Fruit fly (Drosophila melanogaster): ENCODE results near the gene CG6813.

Gene CG6813

DNA sequence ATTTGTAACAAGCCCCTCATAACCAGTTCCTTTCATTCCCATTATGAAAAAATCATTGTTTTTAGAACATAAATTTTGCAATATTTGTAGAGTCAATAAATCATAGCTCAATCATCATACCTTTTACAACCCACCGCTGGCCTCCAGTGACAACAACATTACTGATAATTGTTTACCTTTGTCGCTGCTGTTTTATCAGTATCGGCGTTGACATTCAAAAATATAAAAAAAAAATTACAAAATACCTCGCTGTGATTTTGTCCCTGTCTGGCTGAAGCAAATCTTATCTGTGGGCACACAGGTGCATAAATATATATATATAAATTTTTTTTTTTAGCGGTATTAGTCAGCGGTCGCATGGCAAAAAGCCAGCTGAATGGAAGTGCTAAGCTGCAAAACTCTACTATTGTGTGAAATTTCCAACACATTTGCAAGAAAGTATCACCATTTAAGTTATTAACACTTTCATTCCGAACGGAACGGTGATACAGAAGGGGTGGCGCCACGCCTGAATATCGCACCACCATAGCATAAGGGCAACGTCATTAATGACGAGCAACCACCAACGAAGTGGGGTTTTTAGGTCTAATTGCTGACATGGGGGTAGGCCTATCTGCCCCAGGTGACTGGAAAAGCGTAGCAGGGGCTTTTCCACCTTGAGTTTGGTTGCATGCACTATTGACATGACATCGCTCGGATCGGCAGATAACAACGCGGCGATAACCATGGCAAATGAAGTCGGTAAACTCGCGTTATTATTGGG is 39.7 kb upstream of the CG6813 start:
- TF ChIP-seq Fer1 (GFP tag; optimal IDR thresholded peaks at IDR 0.05) (peak; percentile 39), sens (GFP tag) (peak; percentile 65), pros (GFP tag; optimal IDR thresholded peaks at IDR 0.05) (peak; percentile 39), Hr78 (GFP tag; optimal IDR thresholded peaks at IDR 0.05) (peak in 1 of 2 experiments; percentile 63), CG16815 (GFP tag; optimal IDR thresholded peaks at IDR 0.05) (no peak), lbe (GFP tag; optimal IDR thresholded peaks at IDR 0.05) (peak; percentile 45), mirr (GFP tag; optimal IDR thresholded peaks at IDR 0.05) (peak; percentile 82), CG12391 (tag; optimal IDR thresholded peaks at IDR 0.05) (peak; percentile 3), Hand (GFP tag; optimal IDR thresholded peaks at IDR 0.05) (no peak), CG13775 (GFP tag; optimal IDR thresholded peaks at IDR 0.05) (no peak), CG13296 (GFP tag; optimal IDR thresholded peaks at IDR 0.05) (peak; percentile 75), Ssrp (tag; optimal IDR thresholded peaks at IDR 0.05) (no peak), onecut (GFP tag; IDR thresholded peaks at IDR 0.05) (no peak), grn (GFP tag; optimal IDR thresholded peaks at IDR 0.05) (peak; percentile 35), CG8290 (GFP tag; optimal IDR thresholded peaks at IDR 0.05) (no peak), CG8290 (tag; optimal IDR thresholded peaks at IDR 0.05) (peak in 1 of 2 experiments; percentile 6), CG7271 (tag; optimal IDR thresholded peaks at IDR 0.05) (no peak), seq (GFP tag; IDR thresholded peaks at IDR 0.05) (0 out of 2 replicates have a peak, but pooled peaks have one; percentile 10), CG3281 (GFP tag; optimal IDR thresholded peaks at IDR 0.05) (peak; percentile 18), CG18476 (GFP tag; optimal IDR thresholded peaks at IDR 0.05) (peak; percentile 32), Deaf1 (tag; optimal IDR thresholded peaks at IDR 0.05) (no peak), Dek (tag; optimal IDR thresholded peaks at IDR 0.05) (peak; percentile 41), ind (GFP tag; optimal IDR thresholded peaks at IDR 0.05) (no peak), wek (GFP tag; optimal IDR thresholded peaks at IDR 0.05) (no peak), mld (GFP tag; IDR thresholded peaks at IDR 0.05; ENCODE audit: partially characterized antibody) (no peak), CG13894 (tag; optimal IDR thresholded peaks at IDR 0.05) (peak; percentile 11), exex (tag; optimal IDR thresholded peaks at IDR 0.05) (peak; percentile 95), CG9932 (GFP tag; IDR thresholded peaks at IDR 0.05) (no peak), CG8765 (GFP tag; IDR thresholded peaks at IDR 0.05) (no peak), sug (tag; optimal IDR thresholded peaks at IDR 0.05) (peak; percentile 91), Hmr (GFP tag; optimal IDR thresholded peaks at IDR 0.05) (peak; percentile 43), twi (tag; optimal IDR thresholded peaks at IDR 0.05) (no peak), CG6813 (GFP tag; optimal IDR thresholded peaks at IDR 0.05) (peak; percentile 19), ftz-f1 (GFP tag; optimal IDR thresholded peaks at IDR 0.05) (peak; percentile 40), CG2202 (tag; optimal IDR thresholded peaks at IDR 0.05) (no peak), GATAe (GFP tag; conservative IDR thresholded peaks at IDR 0.05) (peak; percentile 78), Opbp (GFP tag; IDR thresholded peaks at IDR 0.05; ENCODE audit: partially characterized antibody) (no peak), abd-A (tag; optimal IDR thresholded peaks at IDR 0.05) (no peak), CG15269 (tag; optimal IDR thresholded peaks at IDR 0.05) (peak; percentile 27), CG15011 (GFP tag; optimal IDR thresholded peaks at IDR 0.05) (no peak), CG15514 (GFP tag; optimal IDR thresholded peaks at IDR 0.05) (peak; percentile 38), bcd (GFP tag; optimal IDR thresholded peaks at IDR 0.05) (no peak), Mrtf (GFP tag; IDR thresholded peaks at IDR 0.05) (no peak), CG6175 (GFP tag; IDR thresholded peaks at IDR 0.05) (0 out of 3 replicates have a peak, but pooled peaks have one; percentile 10), caup (GFP tag; optimal IDR thresholded peaks at IDR 0.05; ENCODE audit: severe bottlenecking) (peak; percentile 36), CG3065 (GFP tag; optimal IDR thresholded peaks at IDR 0.05) (no peak), sd (tag; optimal IDR thresholded peaks at IDR 0.05) (peak; percentile 85), unpg (GFP tag; optimal IDR thresholded peaks at IDR 0.05) (peak; percentile 4)

Measured in whole organism, embryonic.